Worm (Caenorhabditis elegans) whole organism, young adult: ENCODE data around the gene K12H6.2.

Source experiments
- B0035.1 ChIP-seq: sonication (generic microtip); optimal IDR thresholded peaks from 2 replicates; lab custom pipeline; 2016; ENCODE audit warnings: missing genetic modification characterization, mild to moderate bottlenecking, missing compliant biosample characterization, missing genotype, missing genetic modification reagents
- C06A6.2 ChIP-seq: fragments of 200-800 bp; sonication (Bioruptor generic); conservative IDR thresholded peaks from 2 replicates; pipeline ENCODE4 v1.3.6; 2022; ENCODE audit warnings: missing genetic modification characterization, missing compliant biosample characterization
- C17E4.6 ChIP-seq: fragments of 200-800 bp; sonication (Bioruptor generic); IDR thresholded peaks from 2 replicates; pipeline ENCODE4 v1.3.6; 2022; ENCODE audit warnings: missing genetic modification reagents, missing genetic modification characterization, missing compliant biosample characterization
- F10E7.11 ChIP-seq: sonication (generic microtip); optimal IDR thresholded peaks from 2 replicates; lab custom pipeline; 2017; ENCODE audit warnings: mild to moderate bottlenecking, missing genetic modification characterization, moderate library complexity, missing compliant biosample characterization
- F22D6.2 ChIP-seq: sonication (generic microtip); optimal IDR thresholded peaks from 2 replicates; lab custom pipeline; 2016; ENCODE audit warnings: mild to moderate bottlenecking, missing genetic modification characterization, missing compliant biosample characterization
- F33H1.4 ChIP-seq: fragments of 200-800 bp; sonication (Bioruptor generic); IDR thresholded peaks from 2 replicates; pipeline ENCODE4 v1.3.6; 2022; ENCODE audit warnings: missing genetic modification reagents, missing genetic modification characterization, missing compliant biosample characterization
- F39B2.1 ChIP-seq: fragments of 200-800 bp; sonication (Bioruptor generic); IDR thresholded peaks from 2 replicates; pipeline ENCODE4 v1.3.6; 2022; ENCODE audit warnings: missing genetic modification reagents, missing genetic modification characterization, missing compliant biosample characterization
- F57C9.4 ChIP-seq: sonication (generic microtip); optimal IDR thresholded peaks from 2 replicates; lab custom pipeline; 2017; ENCODE audit warnings: mild to moderate bottlenecking, missing genetic modification characterization, missing compliant biosample characterization
- K11D2.4 ChIP-seq: fragments of 200-800 bp; sonication (Bioruptor generic); IDR thresholded peaks from 2 replicates; pipeline ENCODE4 v1.3.6; 2022; ENCODE audit warnings: missing genetic modification reagents, missing genetic modification characterization, missing compliant biosample characterization
- T07F8.4 ChIP-seq: sonication (generic microtip); optimal IDR thresholded peaks from 2 replicates; lab custom pipeline; 2016; ENCODE audit warnings: mild to moderate bottlenecking, missing genetic modification characterization, moderate library complexity, missing compliant biosample characterization
- Y56A3A.18 ChIP-seq: fragments of 200-800 bp; sonication (Bioruptor generic); IDR thresholded peaks from 2 replicates; pipeline ENCODE4 v1.3.6; 2022; ENCODE audit warnings: missing genetic modification reagents, missing genetic modification characterization, missing compliant biosample characterization
- Y95B8A.8 ChIP-seq: fragments of 200-800 bp; sonication (Bioruptor generic); IDR thresholded peaks from 2 replicates; pipeline ENCODE4 v1.3.6; 2022; ENCODE audit warnings: missing genetic modification reagents, missing genetic modification characterization, missing compliant biosample characterization
- aptf-2 ChIP-seq: fragments of 200-800 bp; sonication (Bioruptor generic); conservative IDR thresholded peaks from 2 replicates; pipeline ENCODE4 v1.3.6; 2022; ENCODE audit warnings: missing genetic modification reagents, missing genetic modification characterization, missing compliant biosample characterization
- aptf-3 ChIP-seq: fragments of 200-800 bp; sonication (Bioruptor generic); IDR thresholded peaks from 2 replicates; pipeline ENCODE4 v1.3.6; 2022; ENCODE audit warnings: missing genetic modification characterization, missing compliant biosample characterization
- athp-1 ChIP-seq: sonication (generic microtip); optimal IDR thresholded peaks from 2 replicates; lab custom pipeline; 2017; ENCODE audit warnings: mild to moderate bottlenecking, missing genetic modification characterization, missing compliant biosample characterization
- attf-5 ChIP-seq: fragments of 200-800 bp; sonication (Bioruptor generic); optimal IDR thresholded peaks from 2 replicates; lab custom pipeline; 2018; ENCODE audit warnings: mild to moderate bottlenecking, missing genetic modification characterization, missing compliant biosample characterization
- bed-1 ChIP-seq: fragments of 200-800 bp; sonication (Bioruptor generic); IDR thresholded peaks from 2 replicates; pipeline ENCODE4 v1.3.6; 2022; ENCODE audit warnings: missing genetic modification reagents, missing genetic modification characterization, missing compliant biosample characterization
- cebp-1 ChIP-seq, 2 experiments: fragments of 200-800 bp in 1 of 2; sonication (Bioruptor generic) in 1 of 2; sonication (generic microtip) in 1 of 2; IDR thresholded peaks in 1 of 2; optimal IDR thresholded peaks in 1 of 2; 2 replicates each; pipeline versions ENCODE4 v1.3.6 to Lab custom; 2017 to 2022; ENCODE audit warnings: missing compliant biosample characterization in 2 of 2, missing genetic modification characterization in 2 of 2, mild to moderate bottlenecking in 1 of 2, missing genetic modification reagents in 1 of 2, moderate library complexity in 1 of 2
- cebp-2 ChIP-seq: fragments of 200-800 bp; sonication (Bioruptor generic); IDR thresholded peaks from 2 replicates; pipeline ENCODE4 v1.3.6; 2022; ENCODE audit warnings: missing genetic modification characterization, missing compliant biosample characterization
- ceh-27 ChIP-seq: fragments of 200-800 bp; sonication (Bioruptor generic); optimal IDR thresholded peaks from 2 replicates; lab custom pipeline; 2018; ENCODE audit warnings: mild to moderate bottlenecking, missing genetic modification characterization, moderate library complexity, missing compliant biosample characterization
- ceh-40 ChIP-seq: fragments of 200-800 bp; sonication (Bioruptor generic); IDR thresholded peaks from 2 replicates; pipeline ENCODE4 v1.3.6; 2022; ENCODE audit warnings: missing genetic modification characterization, missing compliant biosample characterization
- ceh-91 ChIP-seq: fragments of 200-800 bp; sonication (Bioruptor generic); IDR thresholded peaks from 2 replicates; pipeline ENCODE4 v1.3.6; 2022; ENCODE audit warnings: missing genetic modification reagents, missing genetic modification characterization, missing compliant biosample characterization
- dpl-1 ChIP-seq: fragments of 150-350 bp; optimal IDR thresholded peaks from 2 replicates; lab custom pipeline; 2014; ENCODE audit warnings: missing biosample characterization, missing genetic modification reagents, missing genetic modification characterization
- egrh-3 ChIP-seq: fragments of 200-800 bp; sonication (Bioruptor generic); IDR thresholded peaks from 2 replicates; pipeline ENCODE4 v1.3.6; 2022; ENCODE audit warnings: missing genetic modification reagents, missing genetic modification characterization, missing compliant biosample characterization
- fkh-3 ChIP-seq: sonication (generic microtip); optimal IDR thresholded peaks from 2 replicates; lab custom pipeline; 2016; ENCODE audit warnings: mild to moderate bottlenecking, missing genetic modification characterization, missing compliant biosample characterization
- hrde-1 ChIP-seq: sonication (generic microtip); optimal IDR thresholded peaks from 2 replicates; lab custom pipeline; 2016; ENCODE audit warnings: missing genetic modification characterization, mild to moderate bottlenecking, missing compliant biosample characterization, moderate library complexity, missing genotype, missing genetic modification reagents, borderline replicate concordance
- let-526 ChIP-seq: fragments of 200-800 bp; sonication (Bioruptor generic); IDR thresholded peaks from 2 replicates; pipeline ENCODE4 v1.3.6; 2022; ENCODE audit warnings: missing genetic modification reagents, missing genetic modification characterization, missing compliant biosample characterization
- lin-35 ChIP-seq, 3 experiments: fragments of 150-350 bp in 2 of 3; sonication (generic microtip) in 1 of 3; optimal IDR thresholded peaks; 2 replicates each; lab custom pipeline; 2014 to 2018; ENCODE audit warnings: missing biosample characterization in 3 of 3, missing genetic modification characterization in 3 of 3, missing genetic modification reagents in 3 of 3
- lir-1 ChIP-seq: fragments of 200-800 bp; sonication (Bioruptor generic); conservative IDR thresholded peaks from 2 replicates; pipeline ENCODE4 v1.3.6; 2022; ENCODE audit warnings: missing genetic modification reagents, missing genetic modification characterization, missing compliant biosample characterization
- lsl-1 ChIP-seq: fragments of 200-800 bp; sonication (Bioruptor generic); optimal IDR thresholded peaks from 2 replicates; lab custom pipeline; 2018; ENCODE audit warnings: mild to moderate bottlenecking, missing genetic modification characterization, moderate library complexity, missing compliant biosample characterization
- mcd-1 ChIP-seq: fragments of 200-800 bp; sonication (Bioruptor generic); IDR thresholded peaks from 2 replicates; pipeline ENCODE4 v1.3.6; 2022; ENCODE audit warnings: missing genetic modification reagents, missing genetic modification characterization, missing compliant biosample characterization
- mel-28 ChIP-seq: sonication (generic microtip); optimal IDR thresholded peaks from 2 replicates; lab custom pipeline; 2016; ENCODE audit warnings: borderline replicate concordance, mild to moderate bottlenecking, missing genetic modification characterization, missing compliant biosample characterization
- mes-4 ChIP-seq: sonication (generic microtip); optimal IDR thresholded peaks from 2 replicates; lab custom pipeline; 2016; ENCODE audit warnings: missing genotype, missing genetic modification characterization, missing compliant biosample characterization
- nhr-120 ChIP-seq: fragments of 200-800 bp; sonication (Bioruptor generic); IDR thresholded peaks from 2 replicates; pipeline ENCODE4 v1.3.6; 2022; ENCODE audit warnings: missing genetic modification characterization, missing compliant biosample characterization
- nhr-179 ChIP-seq: sonication (generic microtip); optimal IDR thresholded peaks from 2 replicates; lab custom pipeline; 2016; ENCODE audit warnings: mild to moderate bottlenecking, missing genetic modification characterization, missing compliant biosample characterization
- nhr-80 ChIP-seq: sonication (generic microtip); optimal IDR thresholded peaks from 2 replicates; lab custom pipeline; 2016; ENCODE audit warnings: missing genetic modification characterization, missing compliant biosample characterization
- pha-4 ChIP-seq: fragments of 150-350 bp; sonication (generic microtip); optimal IDR thresholded peaks from 2 replicates; lab custom pipeline; 2014; ENCODE audit warnings: missing biosample characterization, missing genetic modification reagents, missing genetic modification characterization
- rec-8 ChIP-seq, 2 experiments: sonication (generic microtip); optimal IDR thresholded peaks; 2 replicates each; lab custom pipeline; 2016; ENCODE audit warnings: mild to moderate bottlenecking in 2 of 2, missing genetic modification characterization in 2 of 2, missing genetic modification reagents in 2 of 2, missing genotype in 2 of 2, missing biosample characterization in 1 of 2, missing compliant biosample characterization in 1 of 2, moderate library complexity in 1 of 2
- sdz-38 ChIP-seq: sonication (generic microtip); optimal IDR thresholded peaks from 2 replicates; lab custom pipeline; 2016; ENCODE audit warnings: missing genotype, missing genetic modification characterization, missing compliant biosample characterization
- sea-2 ChIP-seq: fragments of 200-800 bp; sonication (Bioruptor generic); IDR thresholded peaks from 2 replicates; pipeline ENCODE4 v1.3.6; 2022; ENCODE audit warnings: missing genetic modification characterization, missing compliant biosample characterization
- snpc-1.1 ChIP-seq: sonication (generic microtip); optimal IDR thresholded peaks from 2 replicates; lab custom pipeline; 2017; ENCODE audit warnings: missing genetic modification characterization, mild to moderate bottlenecking, missing compliant biosample characterization, antibody characterized with exemption, moderate library complexity, missing genotype, missing genetic modification reagents; ENCODE audit not compliant: insufficient read depth
- sptf-2 ChIP-seq: fragments of 200-800 bp; sonication (Bioruptor generic); optimal IDR thresholded peaks from 2 replicates; lab custom pipeline; 2018; ENCODE audit warnings: mild to moderate bottlenecking, missing genetic modification characterization, missing compliant biosample characterization
- tbx-9 ChIP-seq: sonication (generic microtip); optimal IDR thresholded peaks from 2 replicates; lab custom pipeline; 2016; ENCODE audit warnings: borderline replicate concordance, missing genetic modification characterization, inconsistent platforms, missing compliant biosample characterization
- xnd-1 ChIP-seq: sonication (generic microtip); optimal IDR thresholded peaks from 2 replicates; lab custom pipeline; 2016; ENCODE audit warnings: missing genotype, missing genetic modification reagents, missing genetic modification characterization, missing compliant biosample characterization
- zfh-2 ChIP-seq: fragments of 200-800 bp; sonication (Bioruptor generic); conservative IDR thresholded peaks from 2 replicates; pipeline ENCODE4 v1.3.6; 2022; ENCODE audit warnings: missing genetic modification reagents, missing genetic modification characterization, missing compliant biosample characterization
- zim-3 ChIP-seq: sonication (generic microtip); optimal IDR thresholded peaks from 2 replicates; lab custom pipeline; 2017; ENCODE audit warnings: mild to moderate bottlenecking, missing genetic modification characterization, moderate library complexity, missing compliant biosample characterization
- ztf-22 ChIP-seq: fragments of 200-800 bp; sonication (Bioruptor generic); optimal IDR thresholded peaks from 2 replicates; lab custom pipeline; 2018; ENCODE audit warnings: mild to moderate bottlenecking, missing genetic modification characterization, moderate library complexity, missing compliant biosample characterization
- ztf-6 ChIP-seq: fragments of 200-800 bp; sonication (Bioruptor generic); IDR thresholded peaks from 2 replicates; pipeline ENCODE4 v1.3.6; 2022; ENCODE audit warnings: missing genetic modification reagents, missing genetic modification characterization, missing compliant biosample characterization

The K12H6.2 gene

ce11 chrII:2800550-2801233 is 14.7 kb downstream of the K12H6.2 start, which contains the start of gene nhr-119 (continued):
- no peak for TF ChIP-seq zfh-2 (GFP tag; lab: Robert Waterston, UW)
- TF ChIP-seq tbx-9, result no peak
- no peak for TF ChIP-seq ceh-40 (GFP tag; lab: Robert Waterston, UW)
- no peak for TF ChIP-seq mes-4 (tag; lab: Kevin White, UChicago)
- TF ChIP-seq lir-1 (GFP tag; lab: Robert Waterston, UW), result no peak
- no peak for TF ChIP-seq let-526
- no peak for TF ChIP-seq rec-8 (tag; optimal IDR thresholded peaks at IDR 0.05; lab: Kevin White, UChicago)
- TF ChIP-seq nhr-179 (tag; lab: Kevin White, UChicago), result no peak
- no peak for TF ChIP-seq bed-1
- TF ChIP-seq ztf-22 (GFP tag; lab: Kevin White, UChicago), result no peak
- peak in 1 of 3 experiments; percentile 41 for TF ChIP-seq lin-35 (GFP tag; optimal IDR thresholded peaks at IDR 0.05; lab: Kevin White, UChicago)
- TF ChIP-seq fkh-3 (tag; lab: Kevin White, UChicago), result no peak
- no peak for TF ChIP-seq B0035.1 (tag; lab: Kevin White, UChicago)
- TF ChIP-seq egrh-3 (GFP tag; lab: Robert Waterston, UW), result peak; percentile 66
- TF ChIP-seq C06A6.2 (GFP tag; lab: Robert Waterston, UW), result no peak
- no peak for TF ChIP-seq cebp-2 (GFP tag; lab: Robert Waterston, UW)
- no peak for TF ChIP-seq cebp-1 (GFP tag; IDR thresholded peaks at IDR 0.05; lab: Robert Waterston, UW)
- peak; percentile 42 for TF ChIP-seq cebp-1 (tag; optimal IDR thresholded peaks at IDR 0.05; lab: Kevin White, UChicago)
- TF ChIP-seq lsl-1 (GFP tag; lab: Kevin White, UChicago), result no peak
- TF ChIP-seq sea-2 (GFP tag; lab: Robert Waterston, UW), result no peak
- no peak for TF ChIP-seq zim-3 (tag; lab: Kevin White, UChicago)
- peak; percentile 33 for TF ChIP-seq F22D6.2 (tag; lab: Kevin White, UChicago)
- TF ChIP-seq mel-28 (tag; lab: Kevin White, UChicago), result no peak
- TF ChIP-seq aptf-2, result no peak
- no peak for TF ChIP-seq athp-1 (tag; lab: Kevin White, UChicago)
- TF ChIP-seq mcd-1, result peak; percentile 57
- no peak for TF ChIP-seq F10E7.11
- no peak for TF ChIP-seq attf-5 (GFP tag; lab: Kevin White, UChicago)
- no peak for TF ChIP-seq C17E4.6 (GFP tag; lab: Robert Waterston, UW)
- TF ChIP-seq sdz-38, result no peak
- TF ChIP-seq ceh-27 (GFP tag; lab: Kevin White, UChicago), result no peak
- TF ChIP-seq Y56A3A.18, result no peak
- peak; percentile 67 for TF ChIP-seq nhr-80
- TF ChIP-seq F57C9.4, result no peak
- no peak for TF ChIP-seq K11D2.4 (GFP tag; lab: Robert Waterston, UW)
- no peak for TF ChIP-seq ceh-91 (GFP tag; lab: Robert Waterston, UW)
- no peak for TF ChIP-seq Y95B8A.8 (GFP tag; lab: Robert Waterston, UW)
- no peak for TF ChIP-seq xnd-1 (tag; lab: Kevin White, UChicago)
- no peak for TF ChIP-seq dpl-1
- TF ChIP-seq F39B2.1 (GFP tag; lab: Robert Waterston, UW), result no peak
- TF ChIP-seq T07F8.4 (tag; lab: Kevin White, UChicago), result no peak
- no peak for TF ChIP-seq sptf-2 (GFP tag; lab: Kevin White, UChicago)
- no peak for TF ChIP-seq hrde-1
- no peak for TF ChIP-seq snpc-1.1
- no peak for TF ChIP-seq ztf-6 (GFP tag; lab: Robert Waterston, UW)
- no peak for TF ChIP-seq pha-4 (tag; lab: Kevin White, UChicago)
- no peak for TF ChIP-seq F33H1.4
- TF ChIP-seq nhr-120 (GFP tag; lab: Robert Waterston, UW), result no peak
- no peak for TF ChIP-seq aptf-3 (GFP tag; lab: Robert Waterston, UW)
